Fruit fly (Drosophila melanogaster): ENCODE data around the gene Atg16.

DNA sequence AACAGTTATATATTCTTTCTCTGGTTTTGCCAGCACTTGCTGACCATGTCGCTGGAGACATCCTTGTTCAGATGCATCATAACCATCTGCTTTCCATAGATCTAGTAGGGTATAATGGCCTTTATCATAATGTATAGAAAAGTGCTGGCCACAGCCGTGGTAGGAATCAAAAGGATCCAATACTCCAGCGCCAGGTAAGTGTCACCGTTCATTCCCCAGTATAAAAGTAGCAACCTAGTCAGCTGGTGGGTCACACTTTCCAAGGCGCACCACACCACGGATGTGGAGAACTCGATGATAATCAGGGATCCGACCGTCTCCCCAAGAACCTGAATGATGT, 779 bp upstream of the Atg16 start, which contains the start of gene Prtl99C:
- TF ChIP-seq CG17806 (tag; optimal IDR thresholded peaks at IDR 0.05) = no peak
- no peak for TF ChIP-seq Pif1A (GFP tag; optimal IDR thresholded peaks at IDR 0.05)
- TF ChIP-seq CG12605 (GFP tag; IDR thresholded peaks at IDR 0.05) = no peak
- TF ChIP-seq CG10348 (GFP tag; IDR thresholded peaks at IDR 0.05) = no peak
- TF ChIP-seq CG32121 (GFP tag; IDR thresholded peaks at IDR 0.05) = no peak

Data from whole organism, pupa.